Fruit fly (Drosophila melanogaster) whole organism, prepupa: Measurements from ENCODE around the gene CG1622.

ENCODE experiments used
- Blimp-1 ChIP-seq: fragments of 200-800 bp; sonication (Bioruptor generic); optimal IDR thresholded peaks from 3 replicates; lab custom pipeline; 2017; ENCODE audit warnings: missing biosample characterization, missing genetic modification characterization, mild to moderate bottlenecking, moderate library complexity, missing genetic modification reagents
- CG10669 ChIP-seq: fragments of 200-800 bp; sonication (Bioruptor generic); optimal IDR thresholded peaks from 3 replicates; lab custom pipeline; 2018; ENCODE audit warnings: missing biosample characterization, mild to moderate bottlenecking, missing genetic modification characterization, moderate library complexity
- CG11762 ChIP-seq: fragments of 200-800 bp; sonication (Bioruptor generic); optimal IDR thresholded peaks from 3 replicates; lab custom pipeline; 2016; ENCODE audit warnings: missing biosample characterization, missing genetic modification characterization; ENCODE audit not compliant: insufficient read depth
- CG15336 ChIP-seq: fragments of 200-800 bp; sonication (Bioruptor generic); IDR thresholded peaks from 2 replicates; pipeline ENCODE4 v1.3.6; 2022; ENCODE audit warnings: missing biosample characterization, missing genetic modification characterization
- CG1621 ChIP-seq: fragments of 200-800 bp; sonication (Bioruptor generic); optimal IDR thresholded peaks from 3 replicates; lab custom pipeline; 2018; ENCODE audit warnings: missing biosample characterization, mild to moderate bottlenecking, missing genetic modification characterization
- CG16779 ChIP-seq: fragments of 200-800 bp; sonication (Bioruptor generic); optimal IDR thresholded peaks from 3 replicates; lab custom pipeline; 2017; ENCODE audit warnings: missing biosample characterization, mild to moderate bottlenecking, missing genetic modification characterization
- CG3032 ChIP-seq: fragments of 200-800 bp; optimal IDR thresholded peaks from 2 replicates; lab custom pipeline; 2019; ENCODE audit warnings: missing biosample characterization, mild to moderate bottlenecking, missing genetic modification characterization, moderate library complexity
- CG31627 ChIP-seq: fragments of 200-800 bp; sonication (Bioruptor generic); optimal IDR thresholded peaks from 3 replicates; lab custom pipeline; 2016; ENCODE audit warnings: missing biosample characterization, missing genetic modification characterization
- CG32006 ChIP-seq: fragments of 200-800 bp; sonication (Bioruptor generic); optimal IDR thresholded peaks from 3 replicates; lab custom pipeline; 2017; ENCODE audit warnings: missing biosample characterization, mild to moderate bottlenecking, missing genetic modification characterization
- CG6163 ChIP-seq: fragments of 200-800 bp; sonication (Bioruptor generic); IDR thresholded peaks from 3 replicates; pipeline ENCODE4 v1.3.6; 2022; ENCODE audit warnings: missing biosample characterization, missing genetic modification characterization
- CG6792 ChIP-seq: fragments of 200-800 bp; sonication (Bioruptor generic); optimal IDR thresholded peaks from 3 replicates; lab custom pipeline; 2016; ENCODE audit warnings: missing biosample characterization, missing genetic modification characterization
- CG6854 ChIP-seq: fragments of 200-800 bp; sonication (Bioruptor generic); optimal IDR thresholded peaks from 2 replicates; lab custom pipeline; 2017; ENCODE audit warnings: missing biosample characterization, mild to moderate bottlenecking, missing genetic modification characterization
- Eip75B ChIP-seq: fragments of 200-800 bp; sonication (Bioruptor generic); optimal IDR thresholded peaks from 3 replicates; lab custom pipeline; 2016; ENCODE audit warnings: missing biosample characterization, missing genetic modification characterization
- Eip78C ChIP-seq: fragments of 200-800 bp; sonication (Bioruptor generic); peaks from one replicate; lab custom pipeline; 2016; ENCODE audit warnings: missing biosample characterization, missing genetic modification characterization
- Ets96B ChIP-seq: fragments of 200-800 bp; optimal IDR thresholded peaks from 2 replicates; lab custom pipeline; 2019; ENCODE audit warnings: missing biosample characterization, mild to moderate bottlenecking, missing genetic modification characterization, moderate library complexity
- Lpt ChIP-seq: fragments of 200-800 bp; sonication (Bioruptor generic); optimal IDR thresholded peaks from 3 replicates; lab custom pipeline; 2016; ENCODE audit warnings: missing biosample characterization, missing genetic modification characterization
- OdsH ChIP-seq: fragments of 200-800 bp; sonication (Bioruptor generic); optimal IDR thresholded peaks from 3 replicates; lab custom pipeline; 2016; ENCODE audit warnings: missing biosample characterization, missing genetic modification characterization
- Sox14 ChIP-seq: fragments of 200-800 bp; sonication (Bioruptor generic); optimal IDR thresholded peaks from 3 replicates; lab custom pipeline; 2016; ENCODE audit warnings: missing biosample characterization, missing genetic modification characterization
- achi ChIP-seq: fragments of 200-800 bp; sonication (Bioruptor generic); optimal IDR thresholded peaks from 3 replicates; lab custom pipeline; 2016; ENCODE audit warnings: missing biosample characterization, missing genetic modification characterization
- cyc ChIP-seq: fragments of 200-800 bp; sonication (Bioruptor generic); optimal IDR thresholded peaks from 3 replicates; lab custom pipeline; 2016; ENCODE audit warnings: missing biosample characterization, missing genetic modification characterization
- dac ChIP-seq: fragments of 200-800 bp; sonication (Bioruptor generic); optimal IDR thresholded peaks from 2 replicates; lab custom pipeline; 2017; ENCODE audit warnings: missing biosample characterization, mild to moderate bottlenecking, missing genetic modification characterization
- dsx ChIP-seq: fragments of 200-800 bp; optimal IDR thresholded peaks from 3 replicates; lab custom pipeline; 2019; ENCODE audit warnings: missing biosample characterization, mild to moderate bottlenecking, missing genetic modification characterization, moderate library complexity; ENCODE audit not compliant: poor library complexity, severe bottlenecking
- fd59A ChIP-seq: fragments of 200-800 bp; sonication (Bioruptor generic); optimal IDR thresholded peaks from 2 replicates; lab custom pipeline; 2017; ENCODE audit warnings: missing biosample characterization, mild to moderate bottlenecking, missing genetic modification characterization, missing genetic modification reagents
- fd85E ChIP-seq: fragments of 200-800 bp; sonication (Bioruptor generic); optimal IDR thresholded peaks from 3 replicates; lab custom pipeline; 2016; ENCODE audit warnings: missing biosample characterization, missing genetic modification characterization
- fkh ChIP-seq: fragments of 200-800 bp; sonication (Bioruptor generic); optimal IDR thresholded peaks from 3 replicates; lab custom pipeline; 2017; ENCODE audit warnings: missing biosample characterization, mild to moderate bottlenecking, missing genetic modification characterization, moderate library complexity
- lz ChIP-seq: fragments of 200-800 bp; sonication (Bioruptor generic); optimal IDR thresholded peaks from 3 replicates; lab custom pipeline; 2016; ENCODE audit warnings: missing biosample characterization, missing genetic modification characterization
- pdm3 ChIP-seq: fragments of 200-800 bp; sonication (Bioruptor generic); optimal IDR thresholded peaks from 3 replicates; lab custom pipeline; 2016; ENCODE audit warnings: missing biosample characterization, missing genetic modification characterization
- svp ChIP-seq: fragments of 200-800 bp; sonication (Bioruptor generic); peaks from one replicate; lab custom pipeline; 2016; ENCODE audit warnings: missing biosample characterization, missing genetic modification characterization
- topi ChIP-seq: fragments of 200-800 bp; sonication (Bioruptor generic); optimal IDR thresholded peaks from 3 replicates; lab custom pipeline; 2016; ENCODE audit warnings: missing biosample characterization, missing genetic modification characterization
- vri ChIP-seq: fragments of 200-800 bp; sonication (Bioruptor generic); optimal IDR thresholded peaks from 3 replicates; lab custom pipeline; 2016; ENCODE audit warnings: missing biosample characterization, mild to moderate bottlenecking, missing genetic modification characterization

The CG1622 gene

dm6 chrX:13277580-13278467 is 19.1 kb upstream of the CG1622 start (continued):
- TF ChIP-seq CG6792 (GFP tag; lab: Kevin White, UChicago) (peak; percentile 23), topi (peak; percentile 76), dac (GFP tag; lab: Kevin White, UChicago) (no peak), Sox14 (GFP tag; lab: Kevin White, UChicago) (no peak), achi (peak; percentile 5), CG6854 (GFP tag; lab: Kevin White, UChicago) (no peak), CG32006 (GFP tag; lab: Kevin White, UChicago) (peak; percentile 54), Eip75B (GFP tag; lab: Kevin White, UChicago) (peak; percentile 9), pdm3 (peak; percentile 28), cyc (GFP tag; lab: Kevin White, UChicago) (peak; percentile 74), CG10669 (GFP tag; lab: Kevin White, UChicago) (peak; percentile 54), fd59A (GFP tag; lab: Kevin White, UChicago) (peak; percentile 10), dsx (peak; percentile 29), Ets96B (tag; lab: Kevin White, UChicago) (no peak), Lpt (GFP tag; lab: Kevin White, UChicago) (no peak), CG16779 (tag; lab: Kevin White, UChicago) (no peak), CG1621 (tag; lab: Kevin White, UChicago) (peak; percentile 9), Eip78C (GFP tag; lab: Kevin White, UChicago) (peak; percentile 90), Blimp-1 (GFP tag; lab: Kevin White, UChicago) (peak; percentile 11), CG15336 (GFP tag; lab: Robert Waterston, UW) (peak; percentile 69), lz (peak; percentile 56), CG3032 (tag; lab: Kevin White, UChicago) (no peak), vri (GFP tag; lab: Kevin White, UChicago) (peak; percentile 48), fkh (GFP tag; lab: Kevin White, UChicago) (no peak), CG31627 (peak; percentile 45)

- TF ChIP-seq Lpt (GFP tag; lab: Kevin White, UChicago) (no peak), CG11762 (GFP tag; lab: Kevin White, UChicago) (no peak), CG1621 (tag; lab: Kevin White, UChicago) (no peak), vri (GFP tag; lab: Kevin White, UChicago) (peak; percentile 22), CG16779 (tag; lab: Kevin White, UChicago) (no peak), CG6163 (GFP tag; lab: Robert Waterston, UW) (peak; percentile 33; the same call in 1 of the 3 replicates), CG6854 (GFP tag; lab: Kevin White, UChicago) (peak; percentile 13), svp (GFP tag; lab: Kevin White, UChicago) (peak; percentile 62), CG15336 (GFP tag; lab: Robert Waterston, UW) (0 out of 2 replicates have a peak, but pooled peaks have one; percentile 11), fkh (GFP tag; lab: Kevin White, UChicago) (peak; percentile 58)
These were observed 18.4 kb upstream of the CG1622 start for dm6 chrX:13278468-13278982.

- TF ChIP-seq fkh (GFP tag; lab: Kevin White, UChicago) (peak; percentile 30), OdsH (no peak), achi (no peak), dsx (no peak), CG10669 (GFP tag; lab: Kevin White, UChicago) (no peak), CG31627 (no peak), svp (GFP tag; lab: Kevin White, UChicago) (no peak)
These were observed 16.6 kb upstream of the CG1622 start for dm6 chrX:13280235-13280634.

DNA sequence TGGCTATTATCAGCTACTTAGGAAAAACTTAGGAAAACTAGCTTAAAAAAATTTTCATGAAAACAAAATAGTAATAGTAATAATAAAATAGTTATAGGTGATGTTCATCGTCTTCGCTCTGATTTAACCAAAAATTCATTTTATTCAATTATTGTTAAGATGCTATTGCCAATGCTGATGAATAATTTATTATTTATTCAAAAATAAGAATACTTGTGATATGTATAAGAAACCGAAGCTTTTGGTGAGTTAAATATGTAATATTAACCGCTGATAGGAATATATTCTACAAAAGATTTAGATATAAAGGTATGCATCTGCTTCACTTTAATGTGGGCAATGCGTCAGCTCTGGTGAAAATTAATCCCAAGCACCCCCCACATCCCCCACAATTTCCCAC is 16.1 kb upstream of the CG1622 start:
- TF ChIP-seq fd85E (GFP tag; lab: Kevin White, UChicago) = no peak
- peak; percentile 52 for TF ChIP-seq Eip78C (GFP tag; lab: Kevin White, UChicago)
- TF ChIP-seq, all 60 proteins: peak for 1
